Worm (Caenorhabditis elegans) whole organism, late embryonic: Measurements from ENCODE around the gene C34C12.7.

Experiments
- dmd-4 ChIP-seq: sonication (generic microtip); optimal IDR thresholded peaks from 2 replicates; lab custom pipeline; 2016; ENCODE audit warnings: borderline replicate concordance, missing genetic modification characterization, missing compliant biosample characterization
- fkh-10 ChIP-seq: fragments of 150-350 bp; optimal IDR thresholded peaks from 2 replicates; lab custom pipeline; 2014; ENCODE audit warnings: missing biosample characterization, missing genetic modification reagents, missing genetic modification characterization
- hlh-8 ChIP-seq: sonication (generic microtip); optimal IDR thresholded peaks from 2 replicates; lab custom pipeline; 2016; ENCODE audit warnings: missing genotype, missing genetic modification characterization, missing compliant biosample characterization
- rnt-1 ChIP-seq: sonication (generic microtip); optimal IDR thresholded peaks from 2 replicates; lab custom pipeline; 2016; ENCODE audit warnings: missing genetic modification characterization, missing compliant biosample characterization

DNA sequence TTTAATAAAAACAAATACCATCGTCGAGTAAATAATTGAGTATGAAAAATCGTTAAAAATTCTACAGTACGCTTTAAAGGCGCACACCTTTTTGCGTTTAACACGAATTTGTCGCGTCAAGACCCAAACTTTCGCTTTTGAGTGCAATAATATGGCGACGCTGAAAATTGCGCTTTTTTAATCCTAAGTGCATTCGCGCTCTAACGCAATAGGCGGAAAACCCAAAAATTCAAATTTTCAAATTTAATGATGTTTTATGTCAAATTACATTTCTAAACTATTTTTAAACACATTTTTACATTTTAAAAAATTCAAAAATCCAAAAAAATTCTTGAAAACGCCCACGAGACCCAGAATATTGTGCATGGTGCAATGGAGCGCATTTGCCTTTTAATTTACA is 23.7 kb upstream of the C34C12.7 start:
- no peak for TF ChIP-seq rnt-1 (tag; lab: Kevin White, UChicago)
- no peak for TF ChIP-seq fkh-10 (GFP tag; lab: Kevin White, UChicago)
- no peak for TF ChIP-seq hlh-8 (tag; lab: Kevin White, UChicago)
- no peak for TF ChIP-seq dmd-4 (tag; lab: Kevin White, UChicago)
